Fruit fly (Drosophila melanogaster) S2 (cell line): ENCODE data around the gene CG7567.

Source experiments
- CG8478 ChIP-seq: fragments of >200 bp; optimal IDR thresholded peaks from 2 replicates; lab custom pipeline; 2018
- CTCF ChIP-seq, 2 experiments: fragments of >200 bp; optimal IDR thresholded peaks; 2 replicates each; lab custom pipeline; 2018

dm6 chr3R:29617197-29617596, 29.3 kb upstream of the CG7567 start:
- TF ChIP-seq CG8478 (lab: Kevin White, UChicago) (no peak), CTCF (optimal IDR thresholded peaks at IDR 0.05; lab: Kevin White, UChicago) (no peak)
